Fruit fly (Drosophila melanogaster): ENCODE results near the gene CG14316.

CG14316 gene

DNA sequence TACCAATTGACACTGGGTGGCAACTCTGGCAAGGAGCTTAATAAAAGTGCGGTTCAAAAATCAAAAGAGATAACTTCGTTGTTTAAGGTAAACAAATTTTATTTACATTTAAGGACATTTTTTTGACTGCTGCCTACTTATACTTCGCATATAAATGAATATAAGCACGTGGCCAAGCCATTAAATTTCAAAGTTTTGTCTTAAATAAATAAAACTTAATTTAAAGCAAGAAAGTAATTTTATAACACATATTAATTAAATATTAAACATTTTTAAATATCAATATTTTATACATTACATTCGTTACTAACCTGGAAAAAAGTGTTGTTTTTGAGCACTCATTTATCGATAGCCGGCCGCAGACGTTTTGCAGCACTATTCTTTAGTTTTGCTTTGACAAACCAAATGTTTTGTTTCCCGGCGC is 36.8 kb downstream of the CG14316 start, which contains the start of the genes CG12321 and MED17 (continued):
- peak; percentile 80 for TF ChIP-seq CG8388 (GFP tag; optimal IDR thresholded peaks at IDR 0.05)
- TF ChIP-seq odd (GFP tag; optimal IDR thresholded peaks at IDR 0.05) = peak; percentile 58
- peak; percentile 84 for TF ChIP-seq Blimp-1 (GFP tag; optimal IDR thresholded peaks at IDR 0.05)
- peak; percentile 85 for TF ChIP-seq Dek (tag; optimal IDR thresholded peaks at IDR 0.05)
- TF ChIP-seq CG7987 (GFP tag; optimal IDR thresholded peaks at IDR 0.05) = peak; percentile 66
- TF ChIP-seq CG12769 (tag; optimal IDR thresholded peaks at IDR 0.05) = no peak
- TF ChIP-seq PHDP (tag; optimal IDR thresholded peaks at IDR 0.05) = peak; percentile 88
- peak; percentile 58 for TF ChIP-seq vfl (GFP tag; optimal IDR thresholded peaks at IDR 0.05)
- TF ChIP-seq tin (GFP tag; optimal IDR thresholded peaks at IDR 0.05) = peak; percentile 92
- peak; percentile 91 for TF ChIP-seq Hmr (GFP tag; optimal IDR thresholded peaks at IDR 0.05)
- TF ChIP-seq CG10147 (GFP tag; optimal IDR thresholded peaks at IDR 0.05) = peak; percentile 88
- peak; percentile 88 for TF ChIP-seq CG32772 (GFP tag; IDR thresholded peaks at IDR 0.05)
- peak; percentile 83 for TF ChIP-seq cas (GFP tag; IDR thresholded peaks at IDR 0.05)
- no peak for TF ChIP-seq lov (optimal IDR thresholded peaks at IDR 0.05)
- peak; percentile 74; the same call in 1 of the 3 replicates for TF ChIP-seq lov (GFP tag; IDR thresholded peaks at IDR 0.05)
- peak; percentile 84 for TF ChIP-seq CG17359 (tag; optimal IDR thresholded peaks at IDR 0.05)
- TF ChIP-seq YL-1 (GFP tag; optimal IDR thresholded peaks at IDR 0.05) = peak; percentile 84
- peak; percentile 95 for TF ChIP-seq CoRest (tag; optimal IDR thresholded peaks at IDR 0.05)
- TF ChIP-seq H2.0 (GFP tag; IDR thresholded peaks at IDR 0.05) = peak; percentile 81
- peak; percentile 49 for TF ChIP-seq CG12744 (GFP tag; optimal IDR thresholded peaks at IDR 0.05)
- no peak for TF ChIP-seq cg (GFP tag; optimal IDR thresholded peaks at IDR 0.05)
- no peak for TF ChIP-seq Opbp (GFP tag; IDR thresholded peaks at IDR 0.05; ENCODE audit: partially characterized antibody)
- TF ChIP-seq CG10366 (GFP tag; IDR thresholded peaks at IDR 0.05) = peak; percentile 82
- TF ChIP-seq gt (GFP tag; IDR thresholded peaks at IDR 0.05) = peak; percentile 70
- TF ChIP-seq bigmax (GFP tag; optimal IDR thresholded peaks at IDR 0.05) = no peak
- TF ChIP-seq bbx (GFP tag; IDR thresholded peaks at IDR 0.05; ENCODE audit: partially characterized antibody) = no peak
- TF ChIP-seq CG7786 (GFP tag; optimal IDR thresholded peaks at IDR 0.05) = peak; percentile 56
- TF ChIP-seq phol (tag; optimal IDR thresholded peaks at IDR 0.05) = peak; percentile 94
- peak; percentile 80 for TF ChIP-seq Gug (GFP tag; IDR thresholded peaks at IDR 0.05)
- TF ChIP-seq disco-r (GFP tag; optimal IDR thresholded peaks at IDR 0.05) = no peak
- TF ChIP-seq Ada2b (GFP tag; IDR thresholded peaks at IDR 0.05) = peak; percentile 72
- TF ChIP-seq dysf (GFP tag; IDR thresholded peaks at IDR 0.05) = peak; percentile 87
- TF ChIP-seq amos (GFP tag; IDR thresholded peaks at IDR 0.05; ENCODE audit: partially characterized antibody) = no peak
- peak; percentile 79 for TF ChIP-seq CG14667 (GFP tag; IDR thresholded peaks at IDR 0.05)
- no peak for TF ChIP-seq hth (optimal IDR thresholded peaks at IDR 0.05)
- TF ChIP-seq lmd (GFP tag; IDR thresholded peaks at IDR 0.05) = peak; percentile 88
- peak; percentile 19 for TF ChIP-seq mirr (GFP tag; optimal IDR thresholded peaks at IDR 0.05)
- TF ChIP-seq ssp (GFP tag; IDR thresholded peaks at IDR 0.05) = peak; percentile 87
- peak; percentile 70 for TF ChIP-seq CG11695 (GFP tag; IDR thresholded peaks at IDR 0.05)
- TF ChIP-seq Ptx1 (GFP tag; IDR thresholded peaks at IDR 0.05) = peak; percentile 93
- peak; percentile 88 for TF ChIP-seq Sox100B (GFP tag; optimal IDR thresholded peaks at IDR 0.05)
- no peak for TF ChIP-seq CG12071 (GFP tag; optimal IDR thresholded peaks at IDR 0.05)
- TF ChIP-seq Dfd (GFP tag; optimal IDR thresholded peaks at IDR 0.05) = no peak
- TF ChIP-seq ro (GFP tag; IDR thresholded peaks at IDR 0.05) = peak; percentile 67
- peak; percentile 96 for TF ChIP-seq Hr3 (GFP tag; optimal IDR thresholded peaks at IDR 0.05)
- no peak for TF ChIP-seq CG1832 (GFP tag; optimal IDR thresholded peaks at IDR 0.05)
- TF ChIP-seq HLH54F (GFP tag; optimal IDR thresholded peaks at IDR 0.05) = peak; percentile 74
- peak; percentile 53 for TF ChIP-seq pnt (GFP tag; optimal IDR thresholded peaks at IDR 0.05)
- TF ChIP-seq rib (GFP tag; IDR thresholded peaks at IDR 0.05) = peak; percentile 54
- TF ChIP-seq CG10565 (GFP tag; optimal IDR thresholded peaks at IDR 0.05) = peak; percentile 41
- peak; percentile 90 for TF ChIP-seq Ssrp (tag; optimal IDR thresholded peaks at IDR 0.05)

Data from whole organism, embryonic.